Worm (Caenorhabditis elegans) whole organism, L2 larva: ENCODE measurements around the gene ule-4.
A peak's percentile ranks its signal among the peaks of the same experiment; 100 is the strongest.

Source experiments
- C34F6.9 ChIP-seq: fragments of 150-350 bp; optimal IDR thresholded peaks from 2 replicates; lab custom pipeline; 2014; ENCODE audit warnings: missing biosample characterization, missing genetic modification characterization
- R02D3.7 ChIP-seq: fragments of 150-350 bp; optimal IDR thresholded peaks from 2 replicates; lab custom pipeline; 2014; ENCODE audit warnings: missing biosample characterization, missing genetic modification characterization
- Y55F3AM.14 ChIP-seq: fragments of 200-800 bp; sonication (Bioruptor generic); optimal IDR thresholded peaks from 2 replicates; lab custom pipeline; 2018; ENCODE audit warnings: mild to moderate bottlenecking, missing genetic modification characterization, missing compliant biosample characterization
- ZK546.5 ChIP-seq: sonication (generic microtip); optimal IDR thresholded peaks from 2 replicates; lab custom pipeline; 2017; ENCODE audit warnings: missing biosample characterization, missing genetic modification characterization
- alr-1 ChIP-seq: fragments of 150-350 bp; optimal IDR thresholded peaks from 2 replicates; lab custom pipeline; 2014; ENCODE audit warnings: missing biosample characterization, missing genetic modification characterization
- crh-2 ChIP-seq: sonication (generic microtip); optimal IDR thresholded peaks from 2 replicates; lab custom pipeline; 2017; ENCODE audit warnings: missing biosample characterization, missing genetic modification characterization
- egl-27 ChIP-seq: sonication (generic microtip); optimal IDR thresholded peaks from 3 replicates; lab custom pipeline; 2017; ENCODE audit warnings: missing biosample characterization, missing genetic modification reagents, missing genetic modification characterization
- fos-1 ChIP-seq: fragments of 150-350 bp; optimal IDR thresholded peaks from 2 replicates; lab custom pipeline; 2014; ENCODE audit warnings: missing biosample characterization, missing genetic modification characterization
- gmeb-1 ChIP-seq: fragments of 150-350 bp; optimal IDR thresholded peaks from 2 replicates; lab custom pipeline; 2014; ENCODE audit warnings: missing biosample characterization, missing genetic modification characterization
- lin-11 ChIP-seq: fragments of 150-350 bp; sonication (generic microtip); optimal IDR thresholded peaks from 2 replicates; lab custom pipeline; 2014; ENCODE audit warnings: missing biosample characterization, missing genetic modification characterization, inconsistent platforms, mixed read lengths
- mab-5 ChIP-seq: fragments of 150-350 bp; optimal IDR thresholded peaks from 2 replicates; lab custom pipeline; 2014; ENCODE audit warnings: missing biosample characterization, missing genetic modification characterization
- mdl-1 ChIP-seq, 2 experiments: fragments of 150-350 bp in 1 of 2; sonication (generic microtip) in 1 of 2; optimal IDR thresholded peaks; 2 replicates each; lab custom pipeline; 2017; ENCODE audit warnings: missing biosample characterization in 2 of 2, missing genetic modification characterization in 2 of 2
- nhr-10 ChIP-seq: sonication (generic microtip); optimal IDR thresholded peaks from 2 replicates; lab custom pipeline; 2017; ENCODE audit warnings: missing biosample characterization, missing genetic modification characterization
- nhr-11 ChIP-seq: fragments of 150-350 bp; optimal IDR thresholded peaks from 2 replicates; lab custom pipeline; 2014; ENCODE audit warnings: missing biosample characterization, missing genetic modification characterization
- nhr-129 ChIP-seq: fragments of 150-350 bp; optimal IDR thresholded peaks from 2 replicates; lab custom pipeline; 2014; ENCODE audit warnings: missing biosample characterization, missing genetic modification characterization
- nhr-23 ChIP-seq: fragments of 150-350 bp; optimal IDR thresholded peaks from 2 replicates; lab custom pipeline; 2014; ENCODE audit warnings: missing biosample characterization, missing genetic modification reagents, missing genetic modification characterization
- nhr-25 ChIP-seq: fragments of 150-350 bp; sonication (generic microtip); optimal IDR thresholded peaks from 3 replicates; lab custom pipeline; 2014; ENCODE audit warnings: missing biosample characterization, missing genetic modification characterization
- nhr-6 ChIP-seq: fragments of 150-350 bp; optimal IDR thresholded peaks from 2 replicates; lab custom pipeline; 2014; ENCODE audit warnings: missing biosample characterization, missing genetic modification characterization
- peb-1 ChIP-seq: fragments of 150-350 bp; optimal IDR thresholded peaks from 2 replicates; lab custom pipeline; 2014; ENCODE audit warnings: missing biosample characterization, missing genetic modification characterization
- sem-4 ChIP-seq: fragments of 150-350 bp; optimal IDR thresholded peaks from 2 replicates; lab custom pipeline; 2014; ENCODE audit warnings: missing biosample characterization, missing genetic modification reagents, missing genetic modification characterization
- skn-1 ChIP-seq: sonication (generic microtip); optimal IDR thresholded peaks from 2 replicates; lab custom pipeline; 2017; ENCODE audit warnings: missing biosample characterization, missing genetic modification characterization
- sma-9 ChIP-seq, 2 experiments: fragments of 150-350 bp in 1 of 2; sonication (generic microtip) in 1 of 2; optimal IDR thresholded peaks; 2 replicates each; lab custom pipeline; 2014 to 2016; ENCODE audit warnings: missing genetic modification characterization in 2 of 2, mild to moderate bottlenecking in 1 of 2, missing biosample characterization in 1 of 2, missing compliant biosample characterization in 1 of 2, missing genetic modification reagents in 1 of 2, moderate library complexity in 1 of 2
- snpc-4 ChIP-seq: fragments of 150-350 bp; optimal IDR thresholded peaks from 2 replicates; lab custom pipeline; 2014; ENCODE audit warnings: missing biosample characterization, missing genetic modification characterization
- unc-55 ChIP-seq: fragments of 150-350 bp; sonication (generic microtip); optimal IDR thresholded peaks from 3 replicates; lab custom pipeline; 2014; ENCODE audit warnings: missing biosample characterization, missing genetic modification reagents, missing genetic modification characterization
- unc-62 ChIP-seq: fragments of 150-350 bp; optimal IDR thresholded peaks from 2 replicates; lab custom pipeline; 2014; ENCODE audit warnings: missing biosample characterization, missing genetic modification reagents, missing genetic modification characterization
- zag-1 ChIP-seq: fragments of 150-350 bp; optimal IDR thresholded peaks from 2 replicates; lab custom pipeline; 2014; ENCODE audit warnings: missing biosample characterization, missing genetic modification characterization
- ztf-4 ChIP-seq: fragments of 150-350 bp; optimal IDR thresholded peaks from 2 replicates; lab custom pipeline; 2014; ENCODE audit warnings: missing biosample characterization, missing genetic modification characterization

The ule-4 gene

DNA sequence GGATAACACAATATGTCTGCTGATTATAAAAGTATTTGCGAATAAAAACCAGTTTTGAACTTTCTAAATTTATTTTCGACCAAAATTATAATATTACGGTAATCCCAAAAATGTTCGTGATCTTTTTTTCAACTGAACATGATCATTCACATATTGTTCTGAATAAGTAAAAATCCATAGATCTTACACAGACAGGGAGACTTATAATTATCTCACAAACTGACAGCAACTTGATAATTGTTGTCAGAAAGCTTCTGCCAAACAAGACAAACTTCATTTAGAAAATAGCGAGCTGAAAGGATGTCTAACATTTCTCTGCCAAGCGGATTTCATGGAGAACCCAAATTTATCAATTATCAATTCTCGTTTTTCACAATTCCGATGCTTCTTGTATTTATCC is 21.0 kb downstream of the ule-4 start, which contains the start of gene sru-21:
Gene sru-21, plus strand, starts transcription at position 301 of the 400 bp plus-strand sequence.
- TF ChIP-seq Y55F3AM.14 (GFP tag; lab: Kevin White, UChicago), result no peak
- no peak for TF ChIP-seq mdl-1 (tag; optimal IDR thresholded peaks at IDR 0.05; lab: Kevin White, UChicago)
- TF ChIP-seq sem-4 (tag; lab: Kevin White, UChicago), result no peak
- TF ChIP-seq fos-1 (tag; lab: Kevin White, UChicago), result no peak
- TF ChIP-seq ZK546.5 (tag; lab: Kevin White, UChicago), result no peak
- no peak for TF ChIP-seq alr-1 (tag; lab: Kevin White, UChicago)
- no peak for TF ChIP-seq gmeb-1
- TF ChIP-seq nhr-23 (tag; lab: Kevin White, UChicago), result no peak

ce11 chrIV:13623533-13623932 is 23.9 kb downstream of the ule-4 start, which contains the start of gene C08F11.1:
Gene C08F11.1, plus strand, starts transcription at chrIV:13623833.
- no peak for TF ChIP-seq ztf-4 (tag; lab: Kevin White, UChicago)
- no peak for TF ChIP-seq lin-11
- no peak for TF ChIP-seq nhr-6 (tag; lab: Kevin White, UChicago)
- no peak for TF ChIP-seq crh-2
- TF ChIP-seq gmeb-1, result no peak

ce11 chrIV:13619203-13619602 is 28.3 kb downstream of the ule-4 start, which contains the start of gene C08F11.3:
Gene C08F11.3, plus strand, starts transcription at chrIV:13619503.
- TF ChIP-seq peb-1 (tag; lab: Kevin White, UChicago), result no peak
- TF ChIP-seq nhr-10, result no peak
- no peak for TF ChIP-seq sma-9 (GFP tag; optimal IDR thresholded peaks at IDR 0.05; lab: Kevin White, UChicago)
- TF ChIP-seq sma-9 (tag; optimal IDR thresholded peaks at IDR 0.05; lab: Kevin White, UChicago), result no peak

DNA sequence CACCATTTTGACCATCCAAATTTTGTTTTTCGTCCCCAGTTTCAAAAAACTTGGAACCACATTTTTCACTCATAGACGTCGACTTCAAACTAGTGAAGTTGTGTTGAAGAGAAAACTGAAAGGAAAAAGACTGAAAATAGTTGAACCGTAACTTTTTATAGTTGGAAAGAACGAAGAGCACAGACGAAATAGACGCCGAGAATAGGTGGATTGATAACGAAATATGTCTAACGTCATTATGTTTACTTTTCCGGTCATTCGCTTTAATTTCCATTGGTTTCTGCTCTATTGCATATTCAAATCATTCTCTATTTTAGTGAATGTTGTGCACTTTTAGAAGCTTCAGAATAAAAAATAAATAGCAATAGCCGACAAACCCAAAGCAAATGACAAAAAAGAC is 37.7 kb downstream of the ule-4 start, which contains the start of gene C08F11.13:
Gene C08F11.13, minus strand, starts transcription at position 138 of the 400 bp plus-strand sequence.
- TF ChIP-seq unc-55 (GFP tag; lab: Kevin White, UChicago) (no peak), fos-1 (tag; lab: Kevin White, UChicago) (peak; percentile 43), sma-9 (GFP tag; optimal IDR thresholded peaks at IDR 0.05; lab: Kevin White, UChicago) (peak; percentile 60), sma-9 (tag; optimal IDR thresholded peaks at IDR 0.05; lab: Kevin White, UChicago) (no peak), nhr-129 (tag; lab: Kevin White, UChicago) (peak; percentile 12), mab-5 (tag; lab: Kevin White, UChicago) (no peak), gmeb-1 (peak; percentile 18)

- TF ChIP-seq snpc-4 (tag; lab: Kevin White, UChicago), result peak; percentile 60
- no peak for TF ChIP-seq unc-62
- TF ChIP-seq nhr-25 (tag; lab: Kevin White, UChicago), result no peak
- TF ChIP-seq C34F6.9, result no peak
- TF ChIP-seq alr-1 (tag; lab: Kevin White, UChicago), result no peak
- no peak for TF ChIP-seq ZK546.5 (tag; lab: Kevin White, UChicago)
- TF ChIP-seq R02D3.7 (tag; lab: Kevin White, UChicago), result no peak
- TF ChIP-seq, all 48 proteins: peak for 1
These were observed 45.3 kb downstream of the ule-4 start, which contains the start of gene Y45F10B.59 for ce11 chrIV:13601973-13602669. Gene Y45F10B.59, plus strand, starts transcription at chrIV:13602619.

- TF ChIP-seq skn-1 (tag; lab: Kevin White, UChicago) (no peak), C34F6.9 (no peak), unc-55 (GFP tag; lab: Kevin White, UChicago) (no peak), nhr-25 (tag; lab: Kevin White, UChicago) (no peak), zag-1 (tag; lab: Kevin White, UChicago) (no peak), nhr-11 (tag; lab: Kevin White, UChicago) (no peak), egl-27 (no peak), ztf-4 (tag; lab: Kevin White, UChicago) (no peak), snpc-4 (tag; lab: Kevin White, UChicago) (no peak), lin-11 (no peak)
These were observed 46.0 kb downstream of the ule-4 start for ce11 chrIV:13601428-13601827.

ce11 chrIV:13600643-13601042 is 46.8 kb downstream of the ule-4 start:
- no peak for TF ChIP-seq lin-11
- TF ChIP-seq snpc-4 (tag; lab: Kevin White, UChicago), result peak; percentile 60
